Fruit fly (Drosophila melanogaster): ENCODE data around the gene Art6.

Art6 gene

dm6 chr3R:13977126-13977991 is 31.7 kb upstream of the Art6 start:
- TF ChIP-seq usp (GFP tag; optimal IDR thresholded peaks at IDR 0.05), result no peak
- TF ChIP-seq psq (optimal IDR thresholded peaks at IDR 0.05), result no peak
- TF ChIP-seq pan (optimal IDR thresholded peaks at IDR 0.05), result no peak
- TF ChIP-seq Dll (optimal IDR thresholded peaks at IDR 0.05), result no peak
- TF ChIP-seq EcR (GFP tag; optimal IDR thresholded peaks at IDR 0.05), result no peak
- no peak for TF ChIP-seq CG8478 (optimal IDR thresholded peaks at IDR 0.05)

- TF ChIP-seq psq (optimal IDR thresholded peaks at IDR 0.05) (no peak), pan (optimal IDR thresholded peaks at IDR 0.05) (no peak), CG8478 (optimal IDR thresholded peaks at IDR 0.05) (no peak), usp (GFP tag; optimal IDR thresholded peaks at IDR 0.05) (no peak), Dll (optimal IDR thresholded peaks at IDR 0.05) (no peak), EcR (GFP tag; optimal IDR thresholded peaks at IDR 0.05) (no peak)
Observed at dm6 chr3R:13976070-13976492, 30.5 kb upstream of the Art6 start.

dm6 chr3R:13974741-13975245 is 29.2 kb upstream of the Art6 start:
- TF ChIP-seq EcR (GFP tag; optimal IDR thresholded peaks at IDR 0.05), result no peak
- peak; percentile 7 for TF ChIP-seq CG8478 (optimal IDR thresholded peaks at IDR 0.05)
- TF ChIP-seq pan (optimal IDR thresholded peaks at IDR 0.05), result no peak

dm6 chr3R:13972653-13973052 is 27.0 kb upstream of the Art6 start:
- no peak for TF ChIP-seq usp (GFP tag; optimal IDR thresholded peaks at IDR 0.05)
- no peak for TF ChIP-seq Dll (optimal IDR thresholded peaks at IDR 0.05)
- TF ChIP-seq CG8478 (optimal IDR thresholded peaks at IDR 0.05), result no peak
- TF ChIP-seq EcR (GFP tag; optimal IDR thresholded peaks at IDR 0.05), result no peak
- TF ChIP-seq pan (optimal IDR thresholded peaks at IDR 0.05), result no peak

- no peak for TF ChIP-seq pan (optimal IDR thresholded peaks at IDR 0.05)
- no peak for TF ChIP-seq psq (optimal IDR thresholded peaks at IDR 0.05)
- no peak for TF ChIP-seq usp (GFP tag; optimal IDR thresholded peaks at IDR 0.05)
- TF ChIP-seq CG8478 (optimal IDR thresholded peaks at IDR 0.05), result no peak
Observed at dm6 chr3R:13971728-13972448, 26.3 kb upstream of the Art6 start.

dm6 chr3R:13964513-13964975 is 18.9 kb upstream of the Art6 start, which contains the start of gene Orc2:
TSS of gene Orc2 (plus strand) at chr3R:13964885.
- TF ChIP-seq usp (GFP tag; optimal IDR thresholded peaks at IDR 0.05) (no peak), psq (optimal IDR thresholded peaks at IDR 0.05) (no peak), EcR (GFP tag; optimal IDR thresholded peaks at IDR 0.05) (no peak), Dll (optimal IDR thresholded peaks at IDR 0.05) (no peak), pan (optimal IDR thresholded peaks at IDR 0.05) (no peak), CG8478 (optimal IDR thresholded peaks at IDR 0.05) (no peak)

dm6 chr3R:13964074-13964473 is 18.5 kb upstream of the Art6 start, which contains the start of gene Kots:
TSS of gene Kots (minus strand) at chr3R:13964174.
- no peak for TF ChIP-seq usp (GFP tag; optimal IDR thresholded peaks at IDR 0.05)
- no peak for TF ChIP-seq CG8478 (optimal IDR thresholded peaks at IDR 0.05)
- no peak for TF ChIP-seq EcR (GFP tag; optimal IDR thresholded peaks at IDR 0.05)
- no peak for TF ChIP-seq psq (optimal IDR thresholded peaks at IDR 0.05)

- TF ChIP-seq EcR (GFP tag; optimal IDR thresholded peaks at IDR 0.05) (no peak), Dll (optimal IDR thresholded peaks at IDR 0.05) (no peak), psq (optimal IDR thresholded peaks at IDR 0.05) (no peak)
Observed at dm6 chr3R:13958582-13958981, 13.0 kb upstream of the Art6 start, which contains the start of gene Ipp. TSS of gene Ipp (plus strand) at chr3R:13958789.

- TF ChIP-seq usp (GFP tag; optimal IDR thresholded peaks at IDR 0.05) (no peak), pan (optimal IDR thresholded peaks at IDR 0.05) (no peak), psq (optimal IDR thresholded peaks at IDR 0.05) (no peak), EcR (GFP tag; optimal IDR thresholded peaks at IDR 0.05) (no peak), Dll (optimal IDR thresholded peaks at IDR 0.05) (no peak), CG8478 (optimal IDR thresholded peaks at IDR 0.05) (no peak)
Observed at dm6 chr3R:13956809-13957351, 11.3 kb upstream of the Art6 start.

- no peak for TF ChIP-seq CG8478 (optimal IDR thresholded peaks at IDR 0.05)
- TF ChIP-seq psq (optimal IDR thresholded peaks at IDR 0.05), result no peak
- no peak for TF ChIP-seq EcR (GFP tag; optimal IDR thresholded peaks at IDR 0.05)
- no peak for TF ChIP-seq pan (optimal IDR thresholded peaks at IDR 0.05)
- TF ChIP-seq Dll (optimal IDR thresholded peaks at IDR 0.05), result no peak
- TF ChIP-seq usp (GFP tag; optimal IDR thresholded peaks at IDR 0.05), result no peak
Observed at dm6 chr3R:13955227-13955626, 9.6 kb upstream of the Art6 start.

- no peak for TF ChIP-seq usp (GFP tag; optimal IDR thresholded peaks at IDR 0.05)
- TF ChIP-seq EcR (GFP tag; optimal IDR thresholded peaks at IDR 0.05), result no peak
- no peak for TF ChIP-seq pan (optimal IDR thresholded peaks at IDR 0.05)
- TF ChIP-seq Dll (optimal IDR thresholded peaks at IDR 0.05), result no peak
Observed at dm6 chr3R:13952303-13952702, 6.7 kb upstream of the Art6 start.

dm6 chr3R:13951038-13951437 is 5.4 kb upstream of the Art6 start, which contains the start of gene CG9926:
TSS of gene CG9926 (minus strand) at chr3R:13951138.
- TF ChIP-seq pan (optimal IDR thresholded peaks at IDR 0.05), result no peak
- TF ChIP-seq CG8478 (optimal IDR thresholded peaks at IDR 0.05), result no peak
- TF ChIP-seq Dll (optimal IDR thresholded peaks at IDR 0.05), result no peak
- no peak for TF ChIP-seq EcR (GFP tag; optimal IDR thresholded peaks at IDR 0.05)
- no peak for TF ChIP-seq psq (optimal IDR thresholded peaks at IDR 0.05)
- no peak for TF ChIP-seq usp (GFP tag; optimal IDR thresholded peaks at IDR 0.05)
